Fruit fly (Drosophila melanogaster): ENCODE results near the gene CG42726.

DNA sequence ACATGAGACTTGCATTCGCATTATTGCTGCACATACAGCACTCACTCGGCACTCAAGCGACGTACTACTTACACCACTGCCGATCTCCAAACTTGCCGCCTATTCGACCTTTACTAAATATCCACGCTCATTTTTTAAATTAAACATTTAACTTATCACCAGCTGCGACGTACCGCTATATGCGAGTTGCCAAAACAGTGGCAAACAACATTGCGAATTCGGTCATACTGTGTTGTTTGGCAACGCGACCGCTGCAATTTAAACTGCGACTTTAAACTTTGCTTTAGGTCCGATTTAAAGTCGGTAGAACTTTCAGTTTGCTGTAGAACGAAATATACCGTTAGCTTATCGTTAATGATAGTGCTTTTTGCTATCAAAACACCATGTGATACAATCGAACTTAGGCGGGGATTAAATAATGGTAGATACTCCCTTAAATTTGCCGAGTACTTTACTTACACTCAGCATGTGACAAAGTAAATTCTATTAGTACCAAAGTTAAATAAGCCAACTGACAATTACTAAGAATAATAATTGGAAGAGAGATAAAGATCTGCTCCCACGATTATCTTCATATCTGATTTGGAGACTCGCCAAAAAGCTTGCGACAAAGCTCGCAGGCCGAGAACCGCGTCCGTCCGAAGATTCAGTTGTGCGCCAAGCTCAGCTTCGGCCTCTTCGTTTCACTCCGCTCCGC, 19.6 kb upstream of the CG42726 start, which contains the start of the genes CG6236 and ea:
- no peak for TF ChIP-seq cyc (GFP tag; optimal IDR thresholded peaks at IDR 0.05)
- no peak for TF ChIP-seq CG3919 (GFP tag; optimal IDR thresholded peaks at IDR 0.05)
- TF ChIP-seq Lpt (GFP tag; optimal IDR thresholded peaks at IDR 0.05): no peak
- TF ChIP-seq Sox15 (GFP tag; optimal IDR thresholded peaks at IDR 0.05): no peak
- TF ChIP-seq CG3032 (tag; optimal IDR thresholded peaks at IDR 0.05): no peak
- no peak for TF ChIP-seq CG6808 (GFP tag; optimal IDR thresholded peaks at IDR 0.05)
- no peak for TF ChIP-seq Hr38 (GFP tag; optimal IDR thresholded peaks at IDR 0.05)
- no peak for TF ChIP-seq OdsH (GFP tag; optimal IDR thresholded peaks at IDR 0.05)

Measured in whole organism, prepupa.